Worm (Caenorhabditis elegans): ENCODE results near the gene lron-7.

DNA sequence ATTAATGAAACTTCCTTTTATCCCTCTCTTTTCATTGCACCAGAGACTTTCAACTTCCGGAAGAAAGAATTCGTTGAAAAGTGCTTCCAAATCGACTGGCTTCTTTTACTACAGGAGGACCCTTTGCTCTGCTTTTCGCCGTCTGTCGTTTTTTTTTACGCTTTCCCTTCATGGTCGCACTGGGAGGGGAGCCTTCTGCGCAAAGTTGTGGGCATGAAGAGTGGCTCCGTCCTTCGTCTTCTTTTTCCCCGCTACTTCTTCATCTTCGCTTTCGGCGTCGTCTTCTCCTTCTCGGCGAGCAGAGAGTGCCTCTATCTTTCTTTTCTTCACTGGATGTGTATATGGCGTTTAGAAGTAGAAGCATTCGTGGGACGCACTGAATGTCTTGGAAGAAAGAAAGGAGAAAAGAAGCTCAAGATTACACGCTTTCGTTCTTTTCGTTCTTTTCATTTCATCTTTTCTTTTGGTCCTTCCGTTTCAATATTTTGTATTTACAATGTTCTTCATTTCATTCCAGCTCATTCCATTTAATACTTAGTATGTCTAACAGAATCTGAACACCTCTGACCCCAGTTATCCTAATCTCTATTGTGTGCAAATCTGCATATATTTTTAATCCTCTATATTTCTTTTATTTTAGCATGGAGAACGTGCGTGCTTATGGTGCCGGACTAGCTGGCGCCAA, 35.2 kb downstream of the lron-7 start, which contains the start of gene sng-1:
- TF ChIP-seq pha-4 (tag; optimal IDR thresholded peaks at IDR 0.05) (no peak), unc-39 (tag; optimal IDR thresholded peaks at IDR 0.05) (no peak), elt-3 (tag; optimal IDR thresholded peaks at IDR 0.05) (no peak), lin-39 (tag; optimal IDR thresholded peaks at IDR 0.05) (peak; percentile 54), elt-1 (tag; optimal IDR thresholded peaks at IDR 0.05) (no peak), tbx-2 (tag; optimal IDR thresholded peaks at IDR 0.05) (no peak), nhr-28 (tag; optimal IDR thresholded peaks at IDR 0.05) (no peak), jun-1 (tag; optimal IDR thresholded peaks at IDR 0.05) (no peak), pqm-1 (tag; optimal IDR thresholded peaks at IDR 0.05) (no peak), snpc-4 (tag; optimal IDR thresholded peaks at IDR 0.05) (no peak), nfya-1 (tag; optimal IDR thresholded peaks at IDR 0.05; ENCODE audit: insufficient read depth) (peak; percentile 36)
